Worm (Caenorhabditis elegans) whole organism, L2 larva: ENCODE results near the gene K07C11.7.

ENCODE experiments used
- egl-27 ChIP-seq: sonication (generic microtip); optimal IDR thresholded peaks from 3 replicates; lab custom pipeline; 2017; ENCODE audit warnings: missing biosample characterization, missing genetic modification reagents, missing genetic modification characterization
- nhr-77 ChIP-seq: fragments of 150-350 bp; optimal IDR thresholded peaks from 2 replicates; lab custom pipeline; 2014; ENCODE audit warnings: missing biosample characterization, missing genetic modification characterization

DNA sequence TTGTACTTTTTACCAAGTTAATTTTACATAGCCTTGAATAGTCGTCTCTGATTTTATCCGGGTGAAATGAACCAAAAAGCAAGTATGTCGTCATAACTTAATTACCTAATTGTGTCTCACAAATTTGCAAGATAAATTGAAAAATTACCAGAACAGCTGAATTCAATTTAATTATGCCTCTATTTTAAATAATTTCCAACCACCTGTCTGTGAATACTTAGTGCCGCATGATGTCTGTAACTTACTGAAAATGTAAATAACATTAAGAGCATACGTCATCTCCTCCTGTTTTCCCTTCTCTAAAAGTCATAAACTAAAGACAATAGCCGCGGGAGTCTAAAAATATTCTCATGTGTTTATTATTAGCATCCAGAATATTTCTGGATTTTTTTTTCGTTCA is 43.5 kb downstream of the K07C11.7 start:
- TF ChIP-seq egl-27 (tag; lab: Kevin White, UChicago) (no peak), nhr-77 (tag; lab: Kevin White, UChicago) (no peak)
